Worm (Caenorhabditis elegans): Measurements from ENCODE around the gene frpr-10.

The frpr-10 gene

DNA sequence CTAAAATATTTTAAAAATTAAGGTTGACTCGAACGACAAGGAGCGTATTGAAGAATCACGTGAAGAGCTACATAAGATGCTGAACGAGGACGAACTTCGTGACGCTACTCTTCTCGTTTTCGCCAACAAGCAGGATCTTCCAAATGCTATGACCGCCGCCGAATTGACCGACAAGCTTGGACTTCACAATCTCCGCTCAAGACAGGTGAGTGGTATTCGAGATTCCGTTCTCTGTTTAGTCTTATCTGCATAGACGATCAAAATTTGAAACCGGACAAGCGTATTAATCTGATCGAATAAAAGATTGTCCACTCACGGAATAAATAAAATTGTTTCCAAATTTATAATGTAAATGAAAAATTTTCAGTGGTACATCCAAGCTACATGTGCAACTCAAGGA is 25.4 kb downstream of the frpr-10 start:
- TF ChIP-seq ceh-82 (tag; optimal IDR thresholded peaks at IDR 0.05), result no peak
- TF ChIP-seq unc-62 (GFP tag; optimal IDR thresholded peaks at IDR 0.05 in 1 of 2), result no peak
- TF ChIP-seq unc-62 (tag; optimal IDR thresholded peaks at IDR 0.05), result no peak
- no peak for TF ChIP-seq unc-39 (tag; optimal IDR thresholded peaks at IDR 0.05)
- no peak for TF ChIP-seq Y5F2A.4 (GFP tag; optimal IDR thresholded peaks at IDR 0.05)
- TF ChIP-seq mdl-1 (tag; optimal IDR thresholded peaks at IDR 0.05), result no peak
- no peak for TF ChIP-seq pqm-1 (tag; optimal IDR thresholded peaks at IDR 0.05)
- no peak for TF ChIP-seq hmg-1.1 (GFP tag; IDR thresholded peaks at IDR 0.05)
- no peak for TF ChIP-seq zip-11 (GFP tag; IDR thresholded peaks at IDR 0.05)

DNA sequence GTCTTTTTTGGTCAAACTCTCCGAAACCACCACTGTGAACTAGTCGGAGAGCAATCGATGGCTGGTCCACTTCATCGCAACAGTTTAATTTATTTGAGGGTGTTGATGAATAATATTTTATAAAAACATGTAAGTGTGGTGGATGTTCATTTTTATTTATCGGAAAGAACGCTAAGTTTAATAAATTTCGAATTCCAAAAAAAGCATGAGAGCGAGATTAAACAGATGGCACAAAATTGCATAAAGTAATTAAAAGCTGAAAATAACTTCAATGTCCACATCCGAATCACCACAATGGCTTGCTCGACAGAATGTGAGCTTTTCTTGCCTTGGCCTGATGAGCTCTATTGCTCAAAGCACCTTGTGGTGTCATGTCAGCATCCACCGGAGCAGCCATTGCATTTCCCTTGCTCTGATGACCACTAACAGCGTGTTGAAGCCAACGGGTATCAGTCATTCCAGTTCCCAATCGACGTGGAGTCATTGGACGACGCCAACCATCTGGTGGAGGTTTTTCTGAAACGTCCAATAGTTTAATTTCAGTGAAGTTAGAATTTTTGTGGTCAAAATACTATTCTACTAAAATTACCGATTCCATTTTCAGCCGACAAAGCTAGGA is 26.2 kb downstream of the frpr-10 start:
- TF ChIP-seq ZK337.2 (GFP tag; IDR thresholded peaks at IDR 0.05) (no peak), ztf-11 (tag; optimal IDR thresholded peaks at IDR 0.05) (no peak), snpc-1.2 (GFP tag; IDR thresholded peaks at IDR 0.05) (no peak), mes-2 (tag; optimal IDR thresholded peaks at IDR 0.05; ENCODE audit: poor library complexity, severe bottlenecking) (peak; percentile 16), duxl-1 (tag; optimal IDR thresholded peaks at IDR 0.05; ENCODE audit: poor library complexity) (peak; percentile 47), nhr-76 (tag; optimal IDR thresholded peaks at IDR 0.05) (no peak), ceh-20 (GFP tag; IDR thresholded peaks at IDR 0.05) (no peak), hif-1 (tag; optimal IDR thresholded peaks at IDR 0.05) (no peak), mdl-1 (tag; optimal IDR thresholded peaks at IDR 0.05) (no peak), Y105C5A.15 (GFP tag; IDR thresholded peaks at IDR 0.05) (no peak), dve-1 (tag; optimal IDR thresholded peaks at IDR 0.05; ENCODE audit: insufficient read depth) (peak; percentile 35), hlh-30 (tag; optimal IDR thresholded peaks at IDR 0.05; ENCODE audit: insufficient read depth) (no peak), F10B5.3 (tag; optimal IDR thresholded peaks at IDR 0.05) (no peak), mdt-29 (GFP tag; IDR thresholded peaks at IDR 0.05) (no peak), ceh-62 (tag; optimal IDR thresholded peaks at IDR 0.05) (no peak), arid-1 (GFP tag; conservative IDR thresholded peaks at IDR 0.05) (no peak; the same call in 1 of the 2 replicates), fos-1 (tag; optimal IDR thresholded peaks at IDR 0.05) (no peak), gei-8 (GFP tag; optimal IDR thresholded peaks at IDR 0.05) (no peak), snpc-4 (tag; optimal IDR thresholded peaks at IDR 0.05) (no peak), R02D3.7 (tag; optimal IDR thresholded peaks at IDR 0.05) (no peak), lin-1 (GFP tag; IDR thresholded peaks at IDR 0.05) (no peak), nhr-48 (tag; optimal IDR thresholded peaks at IDR 0.05) (peak; percentile 29), tag-97 (GFP tag; IDR thresholded peaks at IDR 0.05) (no peak), daf-19 (GFP tag; conservative IDR thresholded peaks at IDR 0.05) (no peak), unc-62 (GFP tag; optimal IDR thresholded peaks at IDR 0.05 in 1 of 2) (peak in 1 of 2 experiments; percentile 76), unc-62 (tag; optimal IDR thresholded peaks at IDR 0.05) (no peak), jun-1 (tag; optimal IDR thresholded peaks at IDR 0.05) (no peak), lin-38 (GFP tag; IDR thresholded peaks at IDR 0.05) (peak; percentile 47), pqm-1 (tag; optimal IDR thresholded peaks at IDR 0.05) (no peak), saeg-2 (GFP tag; IDR thresholded peaks at IDR 0.05) (no peak), T20F7.1 (GFP tag; optimal IDR thresholded peaks at IDR 0.05) (no peak), ceh-82 (tag; optimal IDR thresholded peaks at IDR 0.05) (no peak), Y48G9A.11 (GFP tag; IDR thresholded peaks at IDR 0.05) (no peak; the same call in 1 of the 2 replicates), mep-1 (tag; optimal IDR thresholded peaks at IDR 0.05) (peak; percentile 38), ceh-32 (tag; optimal IDR thresholded peaks at IDR 0.05; ENCODE audit: poor library complexity) (no peak), egl-27 (tag; optimal IDR thresholded peaks at IDR 0.05) (no peak), mxl-3 (GFP tag; optimal IDR thresholded peaks at IDR 0.05) (no peak), nhr-77 (tag; optimal IDR thresholded peaks at IDR 0.05) (no peak), nhr-41 (GFP tag; IDR thresholded peaks at IDR 0.05) (no peak), ces-1 (GFP tag; optimal IDR thresholded peaks at IDR 0.05) (no peak), hlh-11 (tag; optimal IDR thresholded peaks at IDR 0.05) (no peak), pha-4 (GFP tag; IDR thresholded peaks at IDR 0.05) (peak; percentile 34; the same call in 1 of the 2 replicates), pha-4 (tag; optimal IDR thresholded peaks at IDR 0.05) (no peak), ama-1 (optimal IDR thresholded peaks at IDR 0.05) (no peak), nhr-42 (GFP tag; IDR thresholded peaks at IDR 0.05) (peak; percentile 59)

Measured in whole organism, L4 larva.